Fruit fly (Drosophila melanogaster) whole organism, embryonic: ENCODE measurements around the gene CG16959.

Experiments used
- CG10209 ChIP-seq: fragments of 200-800 bp; sonication (Bioruptor generic); optimal IDR thresholded peaks from 3 replicates; lab custom pipeline; 2017; ENCODE audit warnings: missing biosample characterization, mild to moderate bottlenecking, missing genetic modification characterization, missing genetic modification reagents
- CG10321 ChIP-seq: fragments of 200-800 bp; sonication (Bioruptor generic); IDR thresholded peaks from 2 replicates; pipeline ENCODE4 v1.3.6; 2022; ENCODE audit warnings: missing biosample characterization, missing genetic modification characterization
- CG11696 ChIP-seq: fragments of 200-800 bp; sonication (Bioruptor generic); IDR thresholded peaks from 2 replicates; pipeline ENCODE4 v1.3.6; 2022; ENCODE audit warnings: missing biosample characterization, missing genetic modification characterization
- CG11723 ChIP-seq: fragments of 200-800 bp; sonication (Bioruptor generic); optimal IDR thresholded peaks from 2 replicates; lab custom pipeline; 2017; ENCODE audit warnings: missing biosample characterization, mild to moderate bottlenecking, missing genetic modification characterization
- CG12155 ChIP-seq: fragments of 200-800 bp; sonication (Bioruptor generic); optimal IDR thresholded peaks from 3 replicates; lab custom pipeline; 2016; ENCODE audit warnings: missing biosample characterization, missing genetic modification characterization
- CG14050 ChIP-seq: fragments of 200-800 bp; sonication (Bioruptor generic); IDR thresholded peaks from 3 replicates; pipeline ENCODE4 v1.3.6; 2022; ENCODE audit warnings: missing biosample characterization, missing genetic modification characterization
- CG16779 ChIP-seq: fragments of 200-800 bp; sonication (Bioruptor generic); IDR thresholded peaks from 2 replicates; pipeline ENCODE4 v1.3.6; 2022; ENCODE audit warnings: missing biosample characterization, missing genetic modification characterization
- CG17829 ChIP-seq: fragments of 200-800 bp; optimal IDR thresholded peaks from 2 replicates; lab custom pipeline; 2019; ENCODE audit warnings: missing biosample characterization, mild to moderate bottlenecking, missing genetic modification characterization, moderate library complexity
- CG18476 ChIP-seq: fragments of 200-800 bp; sonication (Bioruptor generic); optimal IDR thresholded peaks from 2 replicates; lab custom pipeline; 2016; ENCODE audit warnings: missing biosample characterization, mild to moderate bottlenecking, missing genetic modification characterization
- CG4424 ChIP-seq: fragments of 200-800 bp; sonication (Bioruptor generic); optimal IDR thresholded peaks from 3 replicates; lab custom pipeline; 2016; ENCODE audit warnings: missing biosample characterization, missing genetic modification characterization
- CG4730 ChIP-seq: fragments of 200-800 bp; sonication (Bioruptor generic); IDR thresholded peaks from 2 replicates; pipeline ENCODE4 v1.3.6; 2022; ENCODE audit warnings: missing biosample characterization, missing genetic modification characterization
- CG6765 ChIP-seq: fragments of 200-800 bp; sonication (Bioruptor generic); optimal IDR thresholded peaks from 3 replicates; lab custom pipeline; 2017; ENCODE audit warnings: missing biosample characterization, mild to moderate bottlenecking, missing genetic modification characterization
- CG7963 ChIP-seq: fragments of 200-800 bp; sonication (Bioruptor generic); IDR thresholded peaks from 3 replicates; pipeline ENCODE4 v1.3.6; 2022; ENCODE audit warnings: missing biosample characterization, missing genetic modification characterization; ENCODE audit not compliant: partially characterized antibody
- CG8388 ChIP-seq: fragments of 200-800 bp; sonication (Bioruptor generic); optimal IDR thresholded peaks from 2 replicates; lab custom pipeline; 2019; ENCODE audit warnings: missing biosample characterization, mild to moderate bottlenecking, missing genetic modification characterization, moderate library complexity
- CkIIα-i1 ChIP-seq: fragments of 200-800 bp; sonication (Bioruptor generic); IDR thresholded peaks from 2 replicates; pipeline ENCODE4 v1.3.6; 2022; ENCODE audit warnings: missing biosample characterization, missing genetic modification characterization
- E2f2 ChIP-seq: fragments of 200-800 bp; sonication (Bioruptor generic); IDR thresholded peaks from 2 replicates; pipeline ENCODE4 v1.3.6; 2022; ENCODE audit warnings: missing biosample characterization, missing genetic modification characterization
- Ets65A ChIP-seq: fragments of 200-800 bp; sonication (Bioruptor generic); peaks from one replicate; lab custom pipeline; 2016; ENCODE audit warnings: missing biosample characterization, missing genetic modification characterization
- Fer1 ChIP-seq: fragments of 200-800 bp; sonication (Bioruptor generic); optimal IDR thresholded peaks from 2 replicates; lab custom pipeline; 2017; ENCODE audit warnings: missing biosample characterization, mild to moderate bottlenecking, missing genetic modification characterization
- Fer3 ChIP-seq: fragments of 200-800 bp; sonication (Bioruptor generic); optimal IDR thresholded peaks from 2 replicates; lab custom pipeline; 2018; ENCODE audit warnings: missing biosample characterization, mild to moderate bottlenecking, missing genetic modification characterization, moderate library complexity
- H15 ChIP-seq: fragments of 200-800 bp; sonication (Bioruptor generic); IDR thresholded peaks from 3 replicates; pipeline ENCODE4 v1.3.6; 2022; ENCODE audit warnings: missing biosample characterization, missing genetic modification characterization
- HLH3B ChIP-seq: fragments of 200-800 bp; sonication (Bioruptor generic); IDR thresholded peaks from 2 replicates; pipeline ENCODE4 v1.3.6; 2022; ENCODE audit warnings: missing biosample characterization, missing genetic modification characterization
- Hand ChIP-seq: fragments of 200-800 bp; sonication (Bioruptor generic); optimal IDR thresholded peaks from 2 replicates; lab custom pipeline; 2017; ENCODE audit warnings: mild to moderate bottlenecking, missing biosample characterization, missing genetic modification reagents, missing genetic modification characterization
- NFAT ChIP-seq: fragments of 200-800 bp; sonication (Bioruptor generic); IDR thresholded peaks from 2 replicates; pipeline ENCODE4 v1.3.6; 2022; ENCODE audit warnings: missing biosample characterization, missing genetic modification characterization
- Pdp1 ChIP-seq, 2 experiments: fragments of 200-800 bp; sonication (Bioruptor generic); optimal IDR thresholded peaks; 3 replicates each; lab custom pipeline; 2016; ENCODE audit warnings: missing biosample characterization in 2 of 2, missing genetic modification characterization in 2 of 2, mild to moderate bottlenecking in 1 of 2, moderate library complexity in 1 of 2
- Scr ChIP-seq: fragments of 200-800 bp; sonication (Bioruptor generic); IDR thresholded peaks from 2 replicates; pipeline ENCODE4 v1.3.6; 2022; ENCODE audit warnings: missing biosample characterization, missing genetic modification characterization; ENCODE audit not compliant: partially characterized antibody
- Sox100B ChIP-seq: fragments of 200-800 bp; sonication (Bioruptor generic); optimal IDR thresholded peaks from 3 replicates; lab custom pipeline; 2018; ENCODE audit warnings: missing biosample characterization, mild to moderate bottlenecking, missing genetic modification characterization
- TFAM ChIP-seq: fragments of 200-800 bp; sonication (Bioruptor generic); optimal IDR thresholded peaks from 2 replicates; lab custom pipeline; 2017; ENCODE audit warnings: missing biosample characterization, missing genetic modification characterization, inconsistent platforms
- Vsx1 ChIP-seq: fragments of 200-800 bp; sonication (Bioruptor generic); optimal IDR thresholded peaks from 2 replicates; lab custom pipeline; 2017; ENCODE audit warnings: missing biosample characterization, mild to moderate bottlenecking, missing genetic modification characterization, missing genetic modification reagents
- amos ChIP-seq: fragments of 200-800 bp; sonication (Bioruptor generic); IDR thresholded peaks from 2 replicates; pipeline ENCODE4 v1.3.6; 2022; ENCODE audit warnings: missing biosample characterization, missing genetic modification characterization; ENCODE audit not compliant: partially characterized antibody
- dmrt11E ChIP-seq: fragments of 200-800 bp; sonication (Bioruptor generic); optimal IDR thresholded peaks from 3 replicates; lab custom pipeline; 2018; ENCODE audit warnings: missing biosample characterization, mild to moderate bottlenecking, missing genetic modification characterization, moderate library complexity
- en ChIP-seq: fragments of 200-800 bp; sonication (Bioruptor generic); optimal IDR thresholded peaks from 2 replicates; lab custom pipeline; 2016; ENCODE audit warnings: missing biosample characterization, missing genetic modification characterization
- gro ChIP-seq: fragments of 200-800 bp; sonication (Bioruptor generic); optimal IDR thresholded peaks from 2 replicates; lab custom pipeline; 2016; ENCODE audit warnings: missing biosample characterization, missing genetic modification characterization
- gt ChIP-seq: fragments of 200-800 bp; sonication (Bioruptor generic); IDR thresholded peaks from 2 replicates; pipeline ENCODE4 v1.3.6; 2022; ENCODE audit warnings: missing biosample characterization, missing genetic modification characterization
- her ChIP-seq: fragments of 200-800 bp; sonication (Bioruptor generic); optimal IDR thresholded peaks from 2 replicates; lab custom pipeline; 2016; ENCODE audit warnings: missing biosample characterization, missing genetic modification characterization
- ind ChIP-seq: fragments of 200-800 bp; sonication (Bioruptor generic); optimal IDR thresholded peaks from 3 replicates; lab custom pipeline; 2016; ENCODE audit warnings: missing biosample characterization, missing genetic modification characterization
- jumu ChIP-seq: fragments of 200-800 bp; sonication (Bioruptor generic); optimal IDR thresholded peaks from 3 replicates; lab custom pipeline; 2016; ENCODE audit warnings: missing biosample characterization, missing genetic modification characterization
- lbe ChIP-seq: fragments of 200-800 bp; sonication (Bioruptor generic); optimal IDR thresholded peaks from 2 replicates; lab custom pipeline; 2016; ENCODE audit warnings: missing biosample characterization, mild to moderate bottlenecking, missing genetic modification characterization
- mam ChIP-seq: fragments of 200-800 bp; sonication (Bioruptor generic); optimal IDR thresholded peaks from 3 replicates; lab custom pipeline; 2016; ENCODE audit warnings: missing biosample characterization, missing genetic modification characterization
- nau ChIP-seq: fragments of 200-800 bp; sonication (Bioruptor generic); optimal IDR thresholded peaks from 3 replicates; lab custom pipeline; 2017; ENCODE audit warnings: missing biosample characterization, mild to moderate bottlenecking, missing genetic modification characterization, missing genetic modification reagents
- nmo ChIP-seq: fragments of 200-800 bp; sonication (Bioruptor generic); optimal IDR thresholded peaks from 2 replicates; lab custom pipeline; 2018; ENCODE audit warnings: missing biosample characterization, mild to moderate bottlenecking, missing genetic modification characterization, moderate library complexity
- pum ChIP-seq: fragments of 200-800 bp; sonication (Bioruptor generic); optimal IDR thresholded peaks from 2 replicates; lab custom pipeline; 2016; ENCODE audit warnings: missing biosample characterization, missing genetic modification characterization
- rib ChIP-seq: fragments of 200-800 bp; sonication (Bioruptor generic); IDR thresholded peaks from 2 replicates; pipeline ENCODE4 v1.3.6; 2022; ENCODE audit warnings: missing biosample characterization, missing genetic modification characterization
- sc ChIP-seq, 3 experiments: fragments of >200 bp in 2 of 3; fragments of 200-800 bp in 1 of 3; sonication (Bioruptor generic) in 1 of 3; optimal IDR thresholded peaks; 2 replicates in 2 of 3; 3 replicates in 1 of 3; lab custom pipeline; 2017; ENCODE audit warnings: mild to moderate bottlenecking in 1 of 3, missing biosample characterization in 1 of 3, missing genetic modification characterization in 1 of 3, missing genetic modification reagents in 1 of 3
- sens-2 ChIP-seq: fragments of 200-800 bp; sonication (Bioruptor generic); IDR thresholded peaks from 2 replicates; pipeline ENCODE4 v1.3.6; 2022; ENCODE audit warnings: missing biosample characterization, missing genetic modification characterization
- sim ChIP-seq: fragments of 200-800 bp; sonication (Bioruptor generic); IDR thresholded peaks from 2 replicates; pipeline ENCODE4 v1.3.6; 2022; ENCODE audit warnings: missing biosample characterization, missing genetic modification characterization
- sisA ChIP-seq: fragments of 200-800 bp; sonication (Bioruptor generic); IDR thresholded peaks from 2 replicates; pipeline ENCODE4 v1.3.6; 2022; ENCODE audit warnings: missing biosample characterization, missing genetic modification characterization
- slp2 ChIP-seq: fragments of 200-800 bp; sonication (Bioruptor generic); optimal IDR thresholded peaks from 2 replicates; lab custom pipeline; 2016; ENCODE audit warnings: missing biosample characterization, missing genetic modification characterization
- sr ChIP-seq: fragments of 200-800 bp; sonication (Bioruptor generic); IDR thresholded peaks from 3 replicates; pipeline ENCODE4 v1.3.6; 2022; ENCODE audit warnings: missing biosample characterization, missing genetic modification characterization
- usp ChIP-seq: fragments of >200 bp; optimal IDR thresholded peaks from 2 replicates; lab custom pipeline; 2017; ENCODE audit warnings: missing biosample characterization, missing genetic modification characterization
- yki ChIP-seq: fragments of >200 bp; optimal IDR thresholded peaks from 3 replicates; lab custom pipeline; 2018
- z ChIP-seq: fragments of 200-800 bp; sonication (Bioruptor generic); IDR thresholded peaks from 3 replicates; pipeline ENCODE4 v1.3.6; 2022; ENCODE audit warnings: missing biosample characterization, missing genetic modification characterization

Gene CG16959

dm6 chr3L:15097878-15098520 is 27.1 kb downstream of the CG16959 start, which contains the start of gene Ctps (continued):
- no peak for TF ChIP-seq sisA (GFP tag; lab: Robert Waterston, UW)
- no peak for TF ChIP-seq CG12155 (GFP tag; lab: Kevin White, UChicago)
- TF ChIP-seq CG6765 (GFP tag; lab: Kevin White, UChicago) = no peak
- TF ChIP-seq CG7963 (GFP tag; lab: Robert Waterston, UW) = no peak
- no peak for TF ChIP-seq slp2 (GFP tag; lab: Kevin White, UChicago)
- no peak for TF ChIP-seq CG11696
- TF ChIP-seq sens-2 (GFP tag; lab: Robert Waterston, UW) = no peak
- no peak for TF ChIP-seq Vsx1 (GFP tag; lab: Kevin White, UChicago)
- peak; percentile 35 for TF ChIP-seq gro
- no peak for TF ChIP-seq dmrt11E (tag; lab: Kevin White, UChicago)
- TF ChIP-seq TFAM = no peak
- TF ChIP-seq E2f2 = peak; percentile 90
- TF ChIP-seq CG11723 (GFP tag; lab: Kevin White, UChicago) = no peak
- TF ChIP-seq lbe (GFP tag; lab: Kevin White, UChicago) = no peak
- TF ChIP-seq Ets65A = peak; percentile 82
- TF ChIP-seq gt (GFP tag; lab: Robert Waterston, UW) = no peak
- peak; percentile 50 for TF ChIP-seq her (GFP tag; lab: Kevin White, UChicago)
- no peak for TF ChIP-seq Hand (GFP tag; lab: Kevin White, UChicago)
- TF ChIP-seq nmo = no peak
- TF ChIP-seq CG16779 (GFP tag; lab: Robert Waterston, UW) = no peak
- no peak for TF ChIP-seq H15 (GFP tag; lab: Robert Waterston, UW)
- TF ChIP-seq Pdp1 (GFP tag; optimal IDR thresholded peaks at IDR 0.05; lab: Kevin White, UChicago) = no peak
- TF ChIP-seq CG14050 (GFP tag; lab: Robert Waterston, UW) = no peak
- no peak for TF ChIP-seq HLH3B (GFP tag; lab: Robert Waterston, UW)
- TF ChIP-seq pum (GFP tag; lab: Kevin White, UChicago) = no peak
- no peak for TF ChIP-seq NFAT (GFP tag; lab: Robert Waterston, UW)
- TF ChIP-seq CG17829 (tag; lab: Kevin White, UChicago) = no peak
- TF ChIP-seq Fer3 = peak; percentile 20
- TF ChIP-seq CG4730 (GFP tag; lab: Robert Waterston, UW) = no peak
- TF ChIP-seq nau (GFP tag; lab: Kevin White, UChicago) = peak; percentile 25
- no peak for TF ChIP-seq CG8388 (GFP tag; lab: Kevin White, UChicago)
- 0 out of 3 replicates have a peak, but pooled peaks have one; percentile 7 for TF ChIP-seq z (GFP tag; lab: Robert Waterston, UW)
- no peak for TF ChIP-seq usp (GFP tag; lab: Kevin White, UChicago)
- no peak for TF ChIP-seq CG10321
- peak; percentile 10 for TF ChIP-seq Sox100B (GFP tag; lab: Kevin White, UChicago)
- peak; percentile 27 for TF ChIP-seq Fer1 (GFP tag; lab: Kevin White, UChicago)
- TF ChIP-seq sim (GFP tag; lab: Robert Waterston, UW) = no peak
- TF ChIP-seq Scr (GFP tag; lab: Robert Waterston, UW) = no peak
- peak; percentile 21 for TF ChIP-seq mam
- TF ChIP-seq amos = no peak
- no peak for TF ChIP-seq sc (optimal IDR thresholded peaks at IDR 0.05; lab: Kevin White, UChicago)
- TF ChIP-seq sc (GFP tag; optimal IDR thresholded peaks at IDR 0.05; lab: Kevin White, UChicago) = no peak
- no peak for TF ChIP-seq CG10209
- no peak for TF ChIP-seq CkIIα-i1 (GFP tag; lab: Robert Waterston, UW)
- no peak for TF ChIP-seq sr (GFP tag; lab: Robert Waterston, UW)
- TF ChIP-seq CG18476 = no peak
- no peak for TF ChIP-seq en (GFP tag; lab: Kevin White, UChicago)
- TF ChIP-seq ind = no peak
- no peak for TF ChIP-seq rib
- no peak for TF ChIP-seq yki (lab: Kevin White, UChicago)
- no peak for TF ChIP-seq jumu
- TF ChIP-seq CG4424 (GFP tag; lab: Kevin White, UChicago) = no peak
